Worm (Caenorhabditis elegans) whole organism, young adult: ENCODE measurements around the gene F23H12.5.

Source experiments
- B0019.2 ChIP-seq: fragments of 200-800 bp; sonication (Bioruptor generic); conservative IDR thresholded peaks from 2 replicates; pipeline ENCODE4 v1.3.6; 2022; ENCODE audit warnings: missing genetic modification reagents, missing genetic modification characterization, missing compliant biosample characterization
- C06A6.2 ChIP-seq: fragments of 200-800 bp; sonication (Bioruptor generic); conservative IDR thresholded peaks from 2 replicates; pipeline ENCODE4 v1.3.6; 2022; ENCODE audit warnings: missing genetic modification characterization, missing compliant biosample characterization
- D2030.7 ChIP-seq: fragments of 200-800 bp; sonication (Bioruptor generic); IDR thresholded peaks from 2 replicates; pipeline ENCODE4 v1.3.6; 2022; ENCODE audit warnings: missing genetic modification reagents, missing genetic modification characterization, missing compliant biosample characterization
- F22D6.2 ChIP-seq: sonication (generic microtip); optimal IDR thresholded peaks from 2 replicates; lab custom pipeline; 2016; ENCODE audit warnings: mild to moderate bottlenecking, missing genetic modification characterization, missing compliant biosample characterization
- F23B12.7 ChIP-seq: sonication (generic microtip); optimal IDR thresholded peaks from 2 replicates; lab custom pipeline; 2017; ENCODE audit warnings: missing genetic modification characterization, mild to moderate bottlenecking, missing compliant biosample characterization, antibody characterized with exemption, moderate library complexity; ENCODE audit not compliant: insufficient read depth
- F39B2.1 ChIP-seq: fragments of 200-800 bp; sonication (Bioruptor generic); IDR thresholded peaks from 2 replicates; pipeline ENCODE4 v1.3.6; 2022; ENCODE audit warnings: missing genetic modification reagents, missing genetic modification characterization, missing compliant biosample characterization
- F49E8.2 ChIP-seq: sonication (generic microtip); optimal IDR thresholded peaks from 3 replicates; lab custom pipeline; 2017; ENCODE audit warnings: missing genetic modification characterization, mild to moderate bottlenecking, missing compliant biosample characterization, antibody characterized with exemption, moderate library complexity; ENCODE audit not compliant: insufficient read depth
- K11D2.4 ChIP-seq: fragments of 200-800 bp; sonication (Bioruptor generic); IDR thresholded peaks from 2 replicates; pipeline ENCODE4 v1.3.6; 2022; ENCODE audit warnings: missing genetic modification reagents, missing genetic modification characterization, missing compliant biosample characterization
- K12H6.12 ChIP-seq: fragments of 200-800 bp; sonication (Bioruptor generic); optimal IDR thresholded peaks from 2 replicates; lab custom pipeline; 2018; ENCODE audit warnings: mild to moderate bottlenecking, missing genetic modification characterization, missing compliant biosample characterization
- Y53F4B.3 ChIP-seq: fragments of 200-800 bp; sonication (Bioruptor generic); IDR thresholded peaks from 2 replicates; pipeline ENCODE4 v1.3.6; 2022; ENCODE audit warnings: missing genetic modification reagents, missing genetic modification characterization, missing compliant biosample characterization
- Y79H2A.3 ChIP-seq: fragments of 200-800 bp; sonication (Bioruptor generic); conservative IDR thresholded peaks from 2 replicates; pipeline ENCODE4 v1.3.6; 2022; ENCODE audit warnings: missing genetic modification reagents, missing genetic modification characterization, missing compliant biosample characterization
- atf-7 ChIP-seq: sonication (generic microtip); optimal IDR thresholded peaks from 2 replicates; lab custom pipeline; 2017; ENCODE audit warnings: mild to moderate bottlenecking, missing genetic modification characterization, missing compliant biosample characterization
- athp-1 ChIP-seq: sonication (generic microtip); optimal IDR thresholded peaks from 2 replicates; lab custom pipeline; 2017; ENCODE audit warnings: mild to moderate bottlenecking, missing genetic modification characterization, missing compliant biosample characterization
- attf-3 ChIP-seq: fragments of 200-800 bp; sonication (Bioruptor generic); conservative IDR thresholded peaks from 2 replicates; pipeline ENCODE4 v1.3.6; 2022; ENCODE audit warnings: missing genetic modification reagents, missing genetic modification characterization, missing compliant biosample characterization
- attf-5 ChIP-seq: fragments of 200-800 bp; sonication (Bioruptor generic); optimal IDR thresholded peaks from 2 replicates; lab custom pipeline; 2018; ENCODE audit warnings: mild to moderate bottlenecking, missing genetic modification characterization, missing compliant biosample characterization
- attf-6 ChIP-seq: fragments of 200-800 bp; sonication (Bioruptor generic); IDR thresholded peaks from 2 replicates; pipeline ENCODE4 v1.3.6; 2022; ENCODE audit warnings: missing genetic modification reagents, missing genetic modification characterization, missing compliant biosample characterization
- bed-1 ChIP-seq: fragments of 200-800 bp; sonication (Bioruptor generic); IDR thresholded peaks from 2 replicates; pipeline ENCODE4 v1.3.6; 2022; ENCODE audit warnings: missing genetic modification reagents, missing genetic modification characterization, missing compliant biosample characterization
- cebp-1 ChIP-seq, 2 experiments: fragments of 200-800 bp in 1 of 2; sonication (Bioruptor generic) in 1 of 2; sonication (generic microtip) in 1 of 2; IDR thresholded peaks in 1 of 2; optimal IDR thresholded peaks in 1 of 2; 2 replicates each; pipeline versions ENCODE4 v1.3.6 to Lab custom; 2017 to 2022; ENCODE audit warnings: missing compliant biosample characterization in 2 of 2, missing genetic modification characterization in 2 of 2, mild to moderate bottlenecking in 1 of 2, missing genetic modification reagents in 1 of 2, moderate library complexity in 1 of 2
- ceh-100 ChIP-seq: fragments of 200-800 bp; sonication (Bioruptor generic); IDR thresholded peaks from 2 replicates; pipeline ENCODE4 v1.3.6; 2022; ENCODE audit warnings: missing genetic modification reagents, missing genetic modification characterization, missing compliant biosample characterization
- egrh-3 ChIP-seq: fragments of 200-800 bp; sonication (Bioruptor generic); IDR thresholded peaks from 2 replicates; pipeline ENCODE4 v1.3.6; 2022; ENCODE audit warnings: missing genetic modification reagents, missing genetic modification characterization, missing compliant biosample characterization
- fkh-3 ChIP-seq: sonication (generic microtip); optimal IDR thresholded peaks from 2 replicates; lab custom pipeline; 2016; ENCODE audit warnings: mild to moderate bottlenecking, missing genetic modification characterization, missing compliant biosample characterization
- hlh-26 ChIP-seq: fragments of 200-800 bp; sonication (Bioruptor generic); conservative IDR thresholded peaks from 2 replicates; pipeline ENCODE4 v1.3.6; 2022; ENCODE audit warnings: missing genetic modification reagents, missing genetic modification characterization, missing compliant biosample characterization
- lin-26 ChIP-seq: fragments of 200-800 bp; sonication (Bioruptor generic); IDR thresholded peaks from 2 replicates; pipeline ENCODE4 v1.3.6; 2022; ENCODE audit warnings: missing genetic modification reagents, missing genetic modification characterization, missing compliant biosample characterization
- lin-35 ChIP-seq, 3 experiments: fragments of 150-350 bp in 2 of 3; sonication (generic microtip) in 1 of 3; optimal IDR thresholded peaks; 2 replicates each; lab custom pipeline; 2014 to 2018; ENCODE audit warnings: missing biosample characterization in 3 of 3, missing genetic modification characterization in 3 of 3, missing genetic modification reagents in 3 of 3
- lin-54 ChIP-seq: fragments of 200-800 bp; sonication (Bioruptor generic); optimal IDR thresholded peaks from 2 replicates; lab custom pipeline; 2018; ENCODE audit warnings: mild to moderate bottlenecking, missing genetic modification characterization, missing compliant biosample characterization
- lir-1 ChIP-seq: fragments of 200-800 bp; sonication (Bioruptor generic); conservative IDR thresholded peaks from 2 replicates; pipeline ENCODE4 v1.3.6; 2022; ENCODE audit warnings: missing genetic modification reagents, missing genetic modification characterization, missing compliant biosample characterization
- lsl-1 ChIP-seq: fragments of 200-800 bp; sonication (Bioruptor generic); optimal IDR thresholded peaks from 2 replicates; lab custom pipeline; 2018; ENCODE audit warnings: mild to moderate bottlenecking, missing genetic modification characterization, moderate library complexity, missing compliant biosample characterization
- madf-6 ChIP-seq: fragments of 200-800 bp; sonication (Bioruptor generic); IDR thresholded peaks from 2 replicates; pipeline ENCODE4 v1.3.6; 2022; ENCODE audit warnings: missing genetic modification reagents, missing genetic modification characterization, missing compliant biosample characterization
- madf-8 ChIP-seq: fragments of 200-800 bp; sonication (Bioruptor generic); conservative IDR thresholded peaks from 2 replicates; pipeline ENCODE4 v1.3.6; 2022; ENCODE audit warnings: missing genetic modification reagents, missing genetic modification characterization, missing compliant biosample characterization
- mcd-1 ChIP-seq: fragments of 200-800 bp; sonication (Bioruptor generic); IDR thresholded peaks from 2 replicates; pipeline ENCODE4 v1.3.6; 2022; ENCODE audit warnings: missing genetic modification reagents, missing genetic modification characterization, missing compliant biosample characterization
- nfyb-1 ChIP-seq: fragments of 200-800 bp; sonication (Bioruptor generic); IDR thresholded peaks from 2 replicates; pipeline ENCODE4 v1.3.6; 2022; ENCODE audit warnings: missing genetic modification reagents, missing genetic modification characterization, missing compliant biosample characterization
- nhr-27 ChIP-seq: fragments of 200-800 bp; sonication (Bioruptor generic); optimal IDR thresholded peaks from 2 replicates; lab custom pipeline; 2018; ENCODE audit warnings: mild to moderate bottlenecking, missing genetic modification characterization, moderate library complexity, missing compliant biosample characterization
- nhr-80 ChIP-seq: sonication (generic microtip); optimal IDR thresholded peaks from 2 replicates; lab custom pipeline; 2016; ENCODE audit warnings: missing genetic modification characterization, missing compliant biosample characterization
- pha-4 ChIP-seq: fragments of 150-350 bp; sonication (generic microtip); optimal IDR thresholded peaks from 2 replicates; lab custom pipeline; 2014; ENCODE audit warnings: missing biosample characterization, missing genetic modification reagents, missing genetic modification characterization
- sdz-38 ChIP-seq: sonication (generic microtip); optimal IDR thresholded peaks from 2 replicates; lab custom pipeline; 2016; ENCODE audit warnings: missing genotype, missing genetic modification characterization, missing compliant biosample characterization
- sea-2 ChIP-seq: fragments of 200-800 bp; sonication (Bioruptor generic); IDR thresholded peaks from 2 replicates; pipeline ENCODE4 v1.3.6; 2022; ENCODE audit warnings: missing genetic modification characterization, missing compliant biosample characterization
- tlf-1 ChIP-seq: fragments of 200-800 bp; sonication (Bioruptor generic); optimal IDR thresholded peaks from 2 replicates; lab custom pipeline; 2018; ENCODE audit warnings: mild to moderate bottlenecking, missing genetic modification characterization, missing compliant biosample characterization
- unc-130 ChIP-seq: sonication (generic microtip); optimal IDR thresholded peaks from 2 replicates; lab custom pipeline; 2016; ENCODE audit warnings: missing genetic modification reagents, missing genetic modification characterization, missing compliant biosample characterization
- ztf-25 ChIP-seq: fragments of 200-800 bp; sonication (Bioruptor generic); IDR thresholded peaks from 2 replicates; pipeline ENCODE4 v1.3.6; 2022; ENCODE audit warnings: missing genetic modification reagents, missing genetic modification characterization, missing compliant biosample characterization
- ztf-3 ChIP-seq: fragments of 200-800 bp; sonication (Bioruptor generic); optimal IDR thresholded peaks from 2 replicates; lab custom pipeline; 2018; ENCODE audit warnings: mild to moderate bottlenecking, missing genetic modification characterization, missing compliant biosample characterization

Gene F23H12.5

DNA sequence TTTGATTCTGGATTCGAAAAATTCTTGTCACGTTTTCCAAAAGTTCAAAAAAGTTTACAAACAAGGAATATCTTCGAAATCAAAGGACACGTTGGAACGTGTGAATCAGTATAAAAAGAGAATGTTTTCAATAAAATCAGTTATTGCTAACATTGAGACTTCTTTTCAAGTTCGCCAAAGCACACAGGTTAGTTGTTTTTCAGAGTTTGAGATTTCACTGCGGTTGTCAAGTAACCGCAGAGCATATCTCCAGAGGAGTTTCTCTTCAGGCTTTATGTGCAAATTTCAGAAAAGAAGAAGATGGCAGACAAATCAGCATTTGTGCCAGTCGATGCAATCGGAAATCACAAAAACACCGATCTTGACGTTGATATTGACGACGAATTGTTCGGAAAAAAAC, 27.7 kb downstream of the F23H12.5 start, which contains the start of gene K01D12.15 (continued):
- TF ChIP-seq C06A6.2, result no peak

DNA sequence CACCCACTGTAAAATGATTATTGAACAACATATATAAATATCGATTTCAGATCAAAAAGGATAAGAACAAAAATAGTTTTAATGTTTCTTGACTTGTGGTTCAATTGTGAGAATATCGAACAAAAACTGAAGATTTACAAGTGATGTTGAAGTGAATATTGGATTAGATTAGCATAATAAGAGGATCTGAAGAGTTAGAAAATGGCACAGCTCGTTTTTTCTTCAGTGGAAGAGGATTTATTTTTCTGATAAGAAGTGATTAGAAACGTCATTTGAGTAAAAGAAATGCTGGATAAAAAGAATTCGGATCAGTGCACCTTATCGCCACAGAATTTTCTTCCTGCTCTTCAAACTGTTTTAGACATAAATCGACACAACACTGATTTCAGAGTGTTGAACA, 37.3 kb downstream of the F23H12.5 start, which contains the start of gene twk-14:
TSS of gene twk-14 (minus strand) at position 8 of the 400 bp plus-strand sequence.
- TF ChIP-seq madf-8 (GFP tag; lab: Robert Waterston, UW), result no peak
- TF ChIP-seq lin-54 (GFP tag; lab: Kevin White, UChicago), result no peak
- TF ChIP-seq fkh-3, result no peak
- no peak for TF ChIP-seq sea-2
- no peak for TF ChIP-seq F22D6.2 (tag; lab: Kevin White, UChicago)

DNA sequence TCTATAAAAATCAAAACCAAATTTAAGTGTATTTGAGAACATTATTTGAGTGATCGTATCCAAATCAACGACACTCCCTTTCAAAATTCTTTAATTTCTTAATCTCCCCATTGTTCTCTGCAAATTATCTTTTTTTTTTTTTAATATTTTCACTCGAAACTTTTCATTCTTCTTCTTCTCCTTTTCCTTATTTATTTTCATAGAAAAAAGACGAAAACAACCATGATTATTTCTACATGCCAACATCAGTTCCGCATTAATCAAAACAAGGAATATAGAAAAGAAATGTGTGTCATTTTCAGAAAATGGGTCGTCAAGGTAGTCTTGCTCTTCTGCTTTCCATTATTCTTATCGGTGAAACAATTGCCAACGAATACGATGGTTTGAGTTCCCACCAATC, 39.1 kb downstream of the F23H12.5 start, which contains the start of gene K01D12.5:
TSS of gene K01D12.5 (plus strand) at position 301 of the 400 bp plus-strand sequence.
- TF ChIP-seq pha-4, result no peak
- no peak for TF ChIP-seq ztf-25
- no peak for TF ChIP-seq mcd-1 (GFP tag; lab: Robert Waterston, UW)
- no peak for TF ChIP-seq F39B2.1
- TF ChIP-seq cebp-1 (GFP tag; IDR thresholded peaks at IDR 0.05; lab: Robert Waterston, UW), result no peak
- no peak for TF ChIP-seq cebp-1 (tag; optimal IDR thresholded peaks at IDR 0.05; lab: Kevin White, UChicago)
- TF ChIP-seq tlf-1 (GFP tag; lab: Kevin White, UChicago), result no peak
- no peak for TF ChIP-seq lin-26 (GFP tag; lab: Robert Waterston, UW)
- no peak for TF ChIP-seq K11D2.4 (GFP tag; lab: Robert Waterston, UW)
- no peak for TF ChIP-seq Y53F4B.3 (GFP tag; lab: Robert Waterston, UW)
- TF ChIP-seq F22D6.2 (tag; lab: Kevin White, UChicago), result no peak
- no peak for TF ChIP-seq nhr-27
- TF ChIP-seq Y79H2A.3 (GFP tag; lab: Robert Waterston, UW), result no peak
- no peak for TF ChIP-seq K12H6.12 (tag; lab: Kevin White, UChicago)
- TF ChIP-seq ceh-100, result no peak
- no peak for TF ChIP-seq nfyb-1 (GFP tag; lab: Robert Waterston, UW)
- TF ChIP-seq lin-35 (GFP tag; optimal IDR thresholded peaks at IDR 0.05; lab: Kevin White, UChicago), result no peak
- no peak for TF ChIP-seq hlh-26 (GFP tag; lab: Robert Waterston, UW)
- no peak for TF ChIP-seq egrh-3 (GFP tag; lab: Robert Waterston, UW)
- no peak for TF ChIP-seq bed-1 (GFP tag; lab: Robert Waterston, UW)
- TF ChIP-seq, all 124 proteins: peak for 0

DNA sequence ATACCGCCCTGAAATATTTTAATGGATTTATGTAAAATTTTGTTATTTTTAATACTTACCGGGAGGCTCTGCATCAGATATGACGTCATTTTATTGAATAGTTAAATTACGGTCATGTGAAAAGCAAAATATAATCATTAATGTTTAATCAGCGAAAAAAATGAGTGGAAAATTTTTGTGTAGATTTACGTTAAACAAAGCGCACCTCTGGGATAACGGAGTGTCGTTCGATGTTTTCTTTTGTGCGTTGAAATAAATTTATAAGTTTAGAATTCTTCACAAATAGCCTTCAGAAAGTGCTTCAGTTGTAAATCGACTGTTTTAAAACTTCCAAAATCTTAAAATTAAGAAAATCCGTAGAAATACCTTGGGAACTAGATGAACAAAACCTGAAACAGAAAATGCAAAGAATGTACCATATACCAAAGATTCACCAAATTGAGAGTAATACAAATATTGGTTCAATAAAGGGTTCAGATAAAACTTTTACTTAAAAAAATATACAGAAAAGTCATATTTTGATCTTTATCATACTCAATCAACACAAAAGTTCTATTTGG, 42.3 kb downstream of the F23H12.5 start, which contains the start of the genes K01D12.20 and miga-1:
TSS of gene K01D12.20 (minus strand) at position 138 of the 560 bp plus-strand sequence.
TSS of gene miga-1 (minus strand) at position 183 of the 560 bp plus-strand sequence.
- TF ChIP-seq madf-6 (GFP tag; lab: Robert Waterston, UW), result peak; percentile 29; the same call in 1 of the 2 replicates
- TF ChIP-seq lir-1 (GFP tag; lab: Robert Waterston, UW), result no peak
- TF ChIP-seq athp-1 (tag; lab: Kevin White, UChicago), result no peak
- no peak for TF ChIP-seq attf-6
- no peak for TF ChIP-seq sdz-38
- no peak for TF ChIP-seq unc-130 (GFP tag; lab: Kevin White, UChicago)
- TF ChIP-seq nhr-80 (tag; lab: Kevin White, UChicago), result peak; percentile 18
- peak; percentile 4 for TF ChIP-seq F23B12.7
- no peak for TF ChIP-seq D2030.7 (GFP tag; lab: Robert Waterston, UW)
- TF ChIP-seq attf-3 (GFP tag; lab: Robert Waterston, UW), result peak; percentile 96
- no peak for TF ChIP-seq B0019.2 (GFP tag; lab: Robert Waterston, UW)
- TF ChIP-seq sea-2, result no peak
- TF ChIP-seq atf-7 (tag; lab: Kevin White, UChicago), result peak; percentile 33
- TF ChIP-seq lsl-1 (GFP tag; lab: Kevin White, UChicago), result no peak
- peak; percentile 7 for TF ChIP-seq attf-5
- TF ChIP-seq ztf-3 (GFP tag; lab: Kevin White, UChicago), result no peak
- no peak for TF ChIP-seq F49E8.2 (tag; lab: Kevin White, UChicago)
- TF ChIP-seq, all 124 proteins: peak for 6
